Fruit fly (Drosophila melanogaster) whole organism, embryonic: ENCODE measurements around the gene CG10793.

ENCODE experiments used
- Antp ChIP-seq: fragments of 200-800 bp; sonication (Bioruptor generic); optimal IDR thresholded peaks from 3 replicates; lab custom pipeline; 2016; ENCODE audit warnings: missing biosample characterization, missing genetic modification characterization
- Awh ChIP-seq: fragments of 200-800 bp; sonication (Bioruptor generic); IDR thresholded peaks from 2 replicates; pipeline ENCODE4, ENCODE4 v1.3.6; 2022; ENCODE audit warnings: missing biosample characterization, missing genetic modification characterization
- Bteb2 ChIP-seq: fragments of 200-800 bp; sonication (Bioruptor generic); optimal IDR thresholded peaks from 2 replicates; lab custom pipeline; 2016; ENCODE audit warnings: missing biosample characterization, missing genetic modification characterization
- CG10267 ChIP-seq: fragments of 200-800 bp; sonication (Bioruptor generic); optimal IDR thresholded peaks from 2 replicates; lab custom pipeline; 2018; ENCODE audit warnings: missing biosample characterization, mild to moderate bottlenecking, missing genetic modification characterization, moderate library complexity
- CG10321 ChIP-seq: fragments of 200-800 bp; sonication (Bioruptor generic); IDR thresholded peaks from 2 replicates; pipeline ENCODE4 v1.3.6; 2022; ENCODE audit warnings: missing biosample characterization, missing genetic modification characterization
- CG10366 ChIP-seq: fragments of 200-800 bp; sonication (Bioruptor generic); IDR thresholded peaks from 2 replicates; pipeline ENCODE4 v1.3.6; 2022; ENCODE audit warnings: missing biosample characterization, missing genetic modification characterization
- CG10565 ChIP-seq: fragments of 200-800 bp; sonication (Bioruptor generic); optimal IDR thresholded peaks from 3 replicates; lab custom pipeline; 2016; ENCODE audit warnings: missing biosample characterization, mild to moderate bottlenecking, missing genetic modification characterization
- CG11695 ChIP-seq: fragments of 200-800 bp; sonication (Bioruptor generic); IDR thresholded peaks from 3 replicates; pipeline ENCODE4 v1.3.6; 2022; ENCODE audit warnings: missing biosample characterization, missing genetic modification characterization
- CG12236 ChIP-seq: fragments of 200-800 bp; sonication (Bioruptor generic); optimal IDR thresholded peaks from 2 replicates; lab custom pipeline; 2016; ENCODE audit warnings: missing biosample characterization, missing genetic modification characterization
- CG13894 ChIP-seq: fragments of 200-800 bp; sonication (Bioruptor generic); optimal IDR thresholded peaks from 3 replicates; lab custom pipeline; 2018; ENCODE audit warnings: missing biosample characterization, mild to moderate bottlenecking, missing genetic modification characterization, moderate library complexity
- CG15514 ChIP-seq: fragments of 200-800 bp; sonication (Bioruptor generic); optimal IDR thresholded peaks from 3 replicates; lab custom pipeline; 2017; ENCODE audit warnings: missing biosample characterization, missing genetic modification characterization, mild to moderate bottlenecking, moderate library complexity, missing genetic modification reagents
- CG15696 ChIP-seq: fragments of 200-800 bp; sonication (Bioruptor generic); optimal IDR thresholded peaks from 2 replicates; lab custom pipeline; 2019; ENCODE audit warnings: missing biosample characterization, mild to moderate bottlenecking, missing genetic modification characterization, moderate library complexity
- CG16813 ChIP-seq: fragments of 200-800 bp; sonication (Bioruptor generic); IDR thresholded peaks from 3 replicates; pipeline ENCODE4 v1.3.6; 2022; ENCODE audit warnings: missing biosample characterization, missing genetic modification characterization; ENCODE audit not compliant: partially characterized antibody
- CG16815 ChIP-seq: fragments of 200-800 bp; sonication (Bioruptor generic); optimal IDR thresholded peaks from 3 replicates; lab custom pipeline; 2017; ENCODE audit warnings: missing biosample characterization, mild to moderate bottlenecking, missing genetic modification characterization
- CG17328 ChIP-seq: fragments of 200-800 bp; sonication (Bioruptor generic); IDR thresholded peaks from 2 replicates; pipeline ENCODE4 v1.3.6; 2022; ENCODE audit warnings: missing biosample characterization, missing genetic modification characterization
- CG2120 ChIP-seq: fragments of 200-800 bp; sonication (Bioruptor generic); optimal IDR thresholded peaks from 3 replicates; lab custom pipeline; 2016; ENCODE audit warnings: missing biosample characterization, missing genetic modification characterization
- CG3407 ChIP-seq: fragments of 200-800 bp; sonication (Bioruptor generic); optimal IDR thresholded peaks from 2 replicates; lab custom pipeline; 2018; ENCODE audit warnings: missing biosample characterization, mild to moderate bottlenecking, missing genetic modification characterization
- CG34224 ChIP-seq: fragments of 200-800 bp; sonication (Bioruptor generic); IDR thresholded peaks from 3 replicates; pipeline ENCODE4 v1.3.6; 2022; ENCODE audit warnings: missing biosample characterization, missing genetic modification characterization; ENCODE audit not compliant: partially characterized antibody
- CG4404 ChIP-seq: fragments of 200-800 bp; sonication (Bioruptor generic); IDR thresholded peaks from 2 replicates; pipeline ENCODE4 v1.3.6; 2022; ENCODE audit warnings: missing biosample characterization, missing genetic modification characterization
- CG7357 ChIP-seq: fragments of 200-800 bp; sonication (Bioruptor generic); IDR thresholded peaks from 3 replicates; pipeline ENCODE4 v1.3.6; 2022; ENCODE audit warnings: missing biosample characterization, missing genetic modification characterization
- Doc3 ChIP-seq: fragments of 200-800 bp; sonication (Bioruptor generic); IDR thresholded peaks from 3 replicates; pipeline ENCODE4 v1.3.6; 2022; ENCODE audit warnings: missing biosample characterization, missing genetic modification characterization; ENCODE audit not compliant: partially characterized antibody
- E2f2 ChIP-seq: fragments of 200-800 bp; sonication (Bioruptor generic); IDR thresholded peaks from 2 replicates; pipeline ENCODE4 v1.3.6; 2022; ENCODE audit warnings: missing biosample characterization, missing genetic modification characterization
- Fer2 ChIP-seq: fragments of 200-800 bp; sonication (Bioruptor generic); optimal IDR thresholded peaks from 2 replicates; lab custom pipeline; 2018; ENCODE audit warnings: missing biosample characterization, mild to moderate bottlenecking, missing genetic modification characterization, moderate library complexity
- HHEX ChIP-seq: fragments of 200-800 bp; sonication (Bioruptor generic); optimal IDR thresholded peaks from 3 replicates; lab custom pipeline; 2017; ENCODE audit warnings: missing biosample characterization, mild to moderate bottlenecking, missing genetic modification characterization, missing genetic modification reagents
- Hsf ChIP-seq: fragments of 200-800 bp; sonication (Bioruptor generic); optimal IDR thresholded peaks from 3 replicates; lab custom pipeline; 2016; ENCODE audit warnings: missing biosample characterization, missing genetic modification characterization
- Lhr ChIP-seq: fragments of 200-800 bp; sonication (Bioruptor generic); optimal IDR thresholded peaks from 3 replicates; lab custom pipeline; 2017; ENCODE audit warnings: mild to moderate bottlenecking, missing biosample characterization, missing genetic modification reagents, missing genetic modification characterization
- MTF-1 ChIP-seq: fragments of 200-800 bp; sonication (Bioruptor generic); optimal IDR thresholded peaks from 2 replicates; lab custom pipeline; 2018; ENCODE audit warnings: missing biosample characterization, mild to moderate bottlenecking, missing genetic modification characterization, borderline replicate concordance
- Myb ChIP-seq: fragments of 200-800 bp; sonication (Bioruptor generic); optimal IDR thresholded peaks from 2 replicates; lab custom pipeline; 2016; ENCODE audit warnings: missing biosample characterization, missing genetic modification characterization
- Pdp1 ChIP-seq, 2 experiments: fragments of 200-800 bp; sonication (Bioruptor generic); optimal IDR thresholded peaks; 3 replicates each; lab custom pipeline; 2016; ENCODE audit warnings: missing biosample characterization in 2 of 2, missing genetic modification characterization in 2 of 2, mild to moderate bottlenecking in 1 of 2, moderate library complexity in 1 of 2
- Stat92E ChIP-seq, 3 experiments: fragments of >200 bp in 2 of 3; fragments of 200-800 bp in 1 of 3; sonication (Bioruptor generic) in 1 of 3; optimal IDR thresholded peaks; 2 replicates each; lab custom pipeline; 2017 to 2019; ENCODE audit warnings: missing biosample characterization in 3 of 3, missing genetic modification characterization in 3 of 3, mild to moderate bottlenecking in 1 of 3, moderate library complexity in 1 of 3
- ab ChIP-seq: fragments of 200-800 bp; sonication (Bioruptor generic); optimal IDR thresholded peaks from 2 replicates; lab custom pipeline; 2016; ENCODE audit warnings: missing biosample characterization, missing genetic modification characterization
- ac ChIP-seq: fragments of 200-800 bp; sonication (Bioruptor generic); optimal IDR thresholded peaks from 3 replicates; lab custom pipeline; 2017; ENCODE audit warnings: missing biosample characterization, mild to moderate bottlenecking, missing genetic modification characterization
- ash1 ChIP-seq: fragments of 200-800 bp; sonication (Bioruptor generic); optimal IDR thresholded peaks from 2 replicates; lab custom pipeline; 2018; ENCODE audit warnings: missing biosample characterization, mild to moderate bottlenecking, missing genetic modification characterization
- bsh ChIP-seq, 2 experiments: fragments of 200-800 bp; sonication (Bioruptor generic); optimal IDR thresholded peaks; 2 replicates each; lab custom pipeline; 2017 to 2018; ENCODE audit warnings: mild to moderate bottlenecking in 2 of 2, missing biosample characterization in 2 of 2, missing genetic modification characterization in 2 of 2, moderate library complexity in 1 of 2
- cato ChIP-seq: fragments of 200-800 bp; sonication (Bioruptor generic); optimal IDR thresholded peaks from 2 replicates; lab custom pipeline; 2016; ENCODE audit warnings: missing biosample characterization, missing genetic modification characterization, borderline replicate concordance
- exex ChIP-seq: fragments of 200-800 bp; sonication (Bioruptor generic); optimal IDR thresholded peaks from 4 replicates; lab custom pipeline; 2018; ENCODE audit warnings: missing biosample characterization, mild to moderate bottlenecking, missing genetic modification characterization, moderate library complexity
- fu2 ChIP-seq: fragments of 200-800 bp; sonication (Bioruptor generic); optimal IDR thresholded peaks from 2 replicates; lab custom pipeline; 2016; ENCODE audit warnings: missing biosample characterization, missing genetic modification characterization
- grn ChIP-seq: fragments of 200-800 bp; sonication (Bioruptor generic); optimal IDR thresholded peaks from 3 replicates; lab custom pipeline; 2017; ENCODE audit warnings: missing biosample characterization, missing genetic modification characterization
- her ChIP-seq: fragments of 200-800 bp; sonication (Bioruptor generic); optimal IDR thresholded peaks from 2 replicates; lab custom pipeline; 2016; ENCODE audit warnings: missing biosample characterization, missing genetic modification characterization
- luna ChIP-seq: fragments of 200-800 bp; sonication (Bioruptor generic); optimal IDR thresholded peaks from 2 replicates; lab custom pipeline; 2016; ENCODE audit warnings: missing biosample characterization, missing genetic modification characterization
- peb ChIP-seq: fragments of 200-800 bp; sonication (Bioruptor generic); IDR thresholded peaks from 2 replicates; pipeline ENCODE4 v1.3.6; 2022; ENCODE audit warnings: missing biosample characterization, missing genetic modification characterization
- pnt ChIP-seq: fragments of 200-800 bp; sonication (Bioruptor generic); optimal IDR thresholded peaks from 3 replicates; lab custom pipeline; 2016; ENCODE audit warnings: missing biosample characterization, missing genetic modification characterization
- prd ChIP-seq, 3 experiments: fragments of >200 bp in 2 of 3; fragments of 200-800 bp in 1 of 3; sonication (Bioruptor generic) in 1 of 3; optimal IDR thresholded peaks in 2 of 3; IDR thresholded peaks in 1 of 3; 2 replicates in 2 of 3; 3 replicates in 1 of 3; pipeline versions ENCODE4 v1.3.6 to Lab custom; 2017 to 2022; ENCODE audit warnings: missing biosample characterization in 1 of 3, missing genetic modification characterization in 1 of 3
- sc ChIP-seq, 3 experiments: fragments of >200 bp in 2 of 3; fragments of 200-800 bp in 1 of 3; sonication (Bioruptor generic) in 1 of 3; optimal IDR thresholded peaks; 2 replicates in 2 of 3; 3 replicates in 1 of 3; lab custom pipeline; 2017; ENCODE audit warnings: mild to moderate bottlenecking in 1 of 3, missing biosample characterization in 1 of 3, missing genetic modification characterization in 1 of 3, missing genetic modification reagents in 1 of 3
- sd ChIP-seq: fragments of 200-800 bp; sonication (Bioruptor generic); optimal IDR thresholded peaks from 3 replicates; lab custom pipeline; 2018; ENCODE audit warnings: missing biosample characterization, mild to moderate bottlenecking, missing genetic modification characterization, moderate library complexity
- sens-2 ChIP-seq: fragments of 200-800 bp; sonication (Bioruptor generic); IDR thresholded peaks from 2 replicates; pipeline ENCODE4 v1.3.6; 2022; ENCODE audit warnings: missing biosample characterization, missing genetic modification characterization
- tgo ChIP-seq: fragments of 200-800 bp; sonication (Bioruptor generic); IDR thresholded peaks from 3 replicates; pipeline ENCODE4 v1.3.6; 2022; ENCODE audit warnings: missing biosample characterization, missing genetic modification characterization
- trem ChIP-seq: fragments of 200-800 bp; optimal IDR thresholded peaks from 3 replicates; lab custom pipeline; 2019; ENCODE audit warnings: missing biosample characterization, mild to moderate bottlenecking, missing genetic modification characterization, moderate library complexity
- unpg ChIP-seq: fragments of 200-800 bp; sonication (Bioruptor generic); optimal IDR thresholded peaks from 3 replicates; lab custom pipeline; 2018; ENCODE audit warnings: missing biosample characterization, mild to moderate bottlenecking, missing genetic modification characterization, moderate library complexity

Gene CG10793

dm6 chrX:3358875-3359274, 42.7 kb upstream of the CG10793 start (continued):
- TF ChIP-seq ash1 (GFP tag; lab: Kevin White, UChicago) (no peak), bsh (GFP tag; optimal IDR thresholded peaks at IDR 0.05; lab: Kevin White, UChicago) (no peak), Hsf (GFP tag; lab: Kevin White, UChicago) (no peak), fu2 (no peak), Bteb2 (GFP tag; lab: Kevin White, UChicago) (no peak), sd (no peak), CG10321 (GFP tag; lab: Robert Waterston, UW) (no peak), sens-2 (GFP tag; lab: Robert Waterston, UW) (no peak), peb (GFP tag; lab: Robert Waterston, UW) (peak; percentile 23; the same call in 1 of the 2 replicates), prd (optimal IDR thresholded peaks at IDR 0.05; lab: Kevin White, UChicago) (no peak), prd (GFP tag; IDR thresholded peaks at IDR 0.05; lab: Robert Waterston, UW) (peak; percentile 25; the same call in 1 of the 3 replicates), MTF-1 (GFP tag; lab: Kevin White, UChicago) (peak; percentile 39), CG13894 (no peak), CG12236 (GFP tag; lab: Kevin White, UChicago) (no peak), exex (tag; lab: Kevin White, UChicago) (no peak), cato (GFP tag; lab: Kevin White, UChicago) (no peak), Stat92E (GFP tag; optimal IDR thresholded peaks at IDR 0.05; lab: Kevin White, UChicago) (no peak), CG2120 (no peak), CG15696 (tag; lab: Kevin White, UChicago) (peak; percentile 50), ab (GFP tag; lab: Kevin White, UChicago) (no peak), CG34224 (GFP tag; lab: Robert Waterston, UW) (no peak), E2f2 (GFP tag; lab: Robert Waterston, UW) (no peak), Lhr (GFP tag; lab: Kevin White, UChicago) (peak; percentile 2), CG7357 (GFP tag; lab: Robert Waterston, UW) (no peak), trem (tag; lab: Kevin White, UChicago) (no peak), Fer2 (tag; lab: Kevin White, UChicago) (no peak), CG3407 (GFP tag; lab: Kevin White, UChicago) (peak; percentile 2), CG16815 (GFP tag; lab: Kevin White, UChicago) (no peak), Awh (GFP tag; lab: Robert Waterston, UW) (0 out of 2 replicates have a peak, but pooled peaks have one; percentile 40), CG10366 (GFP tag; lab: Robert Waterston, UW) (no peak), CG11695 (no peak), luna (GFP tag; lab: Kevin White, UChicago) (no peak), ac (GFP tag; lab: Kevin White, UChicago) (peak; percentile 8), sc (optimal IDR thresholded peaks at IDR 0.05; lab: Kevin White, UChicago) (no peak), sc (GFP tag; optimal IDR thresholded peaks at IDR 0.05; lab: Kevin White, UChicago) (no peak), pnt (GFP tag; lab: Kevin White, UChicago) (no peak), tgo (GFP tag; lab: Robert Waterston, UW) (no peak), CG10565 (GFP tag; lab: Kevin White, UChicago) (no peak), Doc3 (GFP tag; lab: Robert Waterston, UW) (no peak), CG10267 (tag; lab: Kevin White, UChicago) (no peak), CG4404 (no peak), HHEX (GFP tag; lab: Kevin White, UChicago) (no peak), unpg (no peak), Pdp1 (GFP tag; optimal IDR thresholded peaks at IDR 0.05; lab: Kevin White, UChicago) (peak in 1 of 2 experiments; percentile 2), CG15514 (GFP tag; lab: Kevin White, UChicago) (no peak), CG17328 (GFP tag; lab: Robert Waterston, UW) (no peak), Antp (no peak), grn (GFP tag; lab: Kevin White, UChicago) (no peak), Myb (GFP tag; lab: Kevin White, UChicago) (no peak), her (GFP tag; lab: Kevin White, UChicago) (no peak), CG16813 (GFP tag; lab: Robert Waterston, UW) (no peak)
